Worm (Caenorhabditis elegans) whole organism, midembryonic: Measurements from ENCODE around the gene kel-3.

Experiments used
- T22C8.4 ChIP-seq: fragments of 200-800 bp; sonication (Bioruptor generic); IDR thresholded peaks from 2 replicates; pipeline ENCODE4 v1.3.6; 2022; ENCODE audit warnings: missing genetic modification characterization, missing compliant biosample characterization
- med-1 ChIP-seq: sonication (generic microtip); optimal IDR thresholded peaks from 2 replicates; lab custom pipeline; 2017; ENCODE audit warnings: missing genetic modification characterization, mild to moderate bottlenecking, missing compliant biosample characterization, antibody characterized with exemption, missing genetic modification reagents; ENCODE audit not compliant: insufficient read depth
- ref-1 ChIP-seq: fragments of 200-800 bp; sonication (Bioruptor generic); conservative IDR thresholded peaks from 2 replicates; pipeline ENCODE4 v1.3.6; 2022; ENCODE audit warnings: missing genetic modification reagents, missing genetic modification characterization, missing compliant biosample characterization
- ztf-23 ChIP-seq: fragments of 200-800 bp; sonication (Bioruptor generic); IDR thresholded peaks from 2 replicates; pipeline ENCODE4 v1.3.6; 2022; ENCODE audit warnings: missing genetic modification reagents, missing genetic modification characterization, missing compliant biosample characterization

DNA sequence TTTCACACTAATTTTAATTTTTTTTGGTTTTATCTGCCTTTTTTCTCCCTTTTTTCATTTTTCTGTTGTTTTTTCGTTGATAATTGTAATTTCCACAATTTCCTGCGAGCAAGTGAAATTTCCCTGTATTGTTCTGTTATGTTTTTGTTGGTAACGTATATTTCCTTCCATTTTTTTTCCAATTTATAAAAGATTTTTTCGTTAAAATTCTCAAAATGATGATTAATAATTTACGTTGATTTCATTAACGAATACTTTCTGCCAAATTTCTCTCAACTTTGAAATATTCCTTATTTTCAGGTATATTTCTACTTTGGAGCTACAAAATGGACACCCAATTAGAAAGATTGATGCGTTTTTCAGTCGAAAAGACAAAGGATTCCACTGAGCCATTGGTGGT lies 37.9 kb downstream of the kel-3 start, which contains the start of gene T28A8.8:
- TF ChIP-seq ref-1 (GFP tag; lab: Robert Waterston, UW): no peak
- TF ChIP-seq med-1 (GFP tag; lab: Kevin White, UChicago): no peak
- no peak for TF ChIP-seq ztf-23
- no peak for TF ChIP-seq T22C8.4 (GFP tag; lab: Robert Waterston, UW)
